Worm (Caenorhabditis elegans): ENCODE measurements around the gene ver-3.

Gene ver-3

ce11 chrX:11034430-11035117 is 42.3 kb downstream of the ver-3 start:
- TF ChIP-seq K12H6.12 (tag; optimal IDR thresholded peaks at IDR 0.05) (peak; percentile 7), zfh-2 (GFP tag; conservative IDR thresholded peaks at IDR 0.05) (peak; percentile 88), dox-1 (GFP tag; IDR thresholded peaks at IDR 0.05) (0 out of 2 replicates have a peak, but pooled peaks have one; percentile 28), cebp-1 (GFP tag; IDR thresholded peaks at IDR 0.05) (no peak), cebp-1 (tag; optimal IDR thresholded peaks at IDR 0.05) (peak; percentile 27), egrh-3 (GFP tag; IDR thresholded peaks at IDR 0.05) (peak; percentile 27; the same call in 1 of the 2 replicates), lin-54 (GFP tag; optimal IDR thresholded peaks at IDR 0.05) (no peak), nhr-90 (tag; optimal IDR thresholded peaks at IDR 0.05) (no peak), bed-2 (GFP tag; IDR thresholded peaks at IDR 0.05) (no peak), hmg-20 (GFP tag; IDR thresholded peaks at IDR 0.05) (0 out of 2 replicates have a peak, but pooled peaks have one; percentile 29), nhr-80 (tag; optimal IDR thresholded peaks at IDR 0.05) (peak; percentile 23), lin-40 (tag; optimal IDR thresholded peaks at IDR 0.05) (peak; percentile 18)

ce11 chrX:11035563-11035962 is 43.3 kb downstream of the ver-3 start:
- TF ChIP-seq tlf-1 (GFP tag; optimal IDR thresholded peaks at IDR 0.05) (no peak), T07F8.4 (tag; optimal IDR thresholded peaks at IDR 0.05) (no peak), mel-28 (tag; optimal IDR thresholded peaks at IDR 0.05; ENCODE audit: borderline replicate concordance) (no peak), snpc-1.1 (tag; optimal IDR thresholded peaks at IDR 0.05; ENCODE audit: insufficient read depth) (no peak), K12H6.12 (tag; optimal IDR thresholded peaks at IDR 0.05) (no peak), madf-10 (tag; optimal IDR thresholded peaks at IDR 0.05) (no peak), ztf-18 (tag; optimal IDR thresholded peaks at IDR 0.05) (no peak), F39B2.1 (GFP tag; IDR thresholded peaks at IDR 0.05) (no peak), madf-8 (GFP tag; conservative IDR thresholded peaks at IDR 0.05) (no peak), nfyb-1 (GFP tag; IDR thresholded peaks at IDR 0.05) (no peak), lin-54 (GFP tag; optimal IDR thresholded peaks at IDR 0.05) (no peak)

- TF ChIP-seq cebp-1 (GFP tag; IDR thresholded peaks at IDR 0.05) (no peak), cebp-1 (tag; optimal IDR thresholded peaks at IDR 0.05) (no peak), ztf-26 (tag; optimal IDR thresholded peaks at IDR 0.05) (no peak), hmg-1.2 (GFP tag; IDR thresholded peaks at IDR 0.05) (peak; percentile 20; the same call in 1 of the 2 replicates), nhr-80 (tag; optimal IDR thresholded peaks at IDR 0.05) (peak; percentile 53)
These were observed 44.1 kb downstream of the ver-3 start for ce11 chrX:11036114-11037087.

- TF ChIP-seq F22D6.2 (tag; optimal IDR thresholded peaks at IDR 0.05) (no peak), sea-2 (GFP tag; IDR thresholded peaks at IDR 0.05) (no peak), attf-3 (GFP tag; conservative IDR thresholded peaks at IDR 0.05) (no peak), cebp-1 (GFP tag; IDR thresholded peaks at IDR 0.05) (no peak), cebp-1 (tag; optimal IDR thresholded peaks at IDR 0.05) (no peak), unc-62 (GFP tag; optimal IDR thresholded peaks at IDR 0.05) (no peak), madf-8 (GFP tag; conservative IDR thresholded peaks at IDR 0.05) (no peak), hlh-26 (GFP tag; conservative IDR thresholded peaks at IDR 0.05) (no peak), nfya-1 (tag; optimal IDR thresholded peaks at IDR 0.05; ENCODE audit: borderline replicate concordance, insufficient read depth) (no peak), snpc-1.1 (tag; optimal IDR thresholded peaks at IDR 0.05; ENCODE audit: insufficient read depth) (no peak), ztf-26 (tag; optimal IDR thresholded peaks at IDR 0.05) (no peak), lir-1 (GFP tag; conservative IDR thresholded peaks at IDR 0.05) (no peak), F39B2.1 (GFP tag; IDR thresholded peaks at IDR 0.05) (no peak), hsf-1 (GFP tag; IDR thresholded peaks at IDR 0.05) (no peak), nhr-27 (tag; optimal IDR thresholded peaks at IDR 0.05) (no peak), F10E7.11 (tag; optimal IDR thresholded peaks at IDR 0.05) (no peak), ekl-4 (GFP tag; IDR thresholded peaks at IDR 0.05) (no peak), nhr-80 (tag; optimal IDR thresholded peaks at IDR 0.05) (no peak)
These were observed 45.9 kb downstream of the ver-3 start for ce11 chrX:11038221-11038620.
